Worm (Caenorhabditis elegans) whole organism, late embryonic: ENCODE data around the gene bgnt-1.2.
A peak's percentile ranks its signal among the peaks of the same experiment; 100 is the strongest.
"Not testable (repeated sequence)": the region's sequence is repeated elsewhere in the genome, so short reads cannot be mapped to it uniquely, and the experiment has no call there.

Experiments used
- K02D7.2 ChIP-seq: sonication (generic microtip); optimal IDR thresholded peaks from 2 replicates; lab custom pipeline; 2017; ENCODE audit warnings: mild to moderate bottlenecking, missing genetic modification characterization, missing compliant biosample characterization
- T23F11.4 ChIP-seq: fragments of 200-800 bp; sonication (Bioruptor generic); optimal IDR thresholded peaks from 2 replicates; lab custom pipeline; 2018; ENCODE audit warnings: mild to moderate bottlenecking, missing genetic modification characterization, missing compliant biosample characterization
- Y22D7AL.16 ChIP-seq: sonication (generic microtip); optimal IDR thresholded peaks from 2 replicates; lab custom pipeline; 2016; ENCODE audit warnings: missing genetic modification characterization, missing compliant biosample characterization
- ahr-1 ChIP-seq: sonication (generic microtip); optimal IDR thresholded peaks from 2 replicates; lab custom pipeline; 2016; ENCODE audit warnings: missing genetic modification characterization, missing compliant biosample characterization
- ceh-18 ChIP-seq: sonication (generic microtip); optimal IDR thresholded peaks from 2 replicates; lab custom pipeline; 2016; ENCODE audit warnings: missing genetic modification characterization, missing compliant biosample characterization
- ceh-19 ChIP-seq: fragments of 200-800 bp; sonication (Bioruptor generic); optimal IDR thresholded peaks from 2 replicates; lab custom pipeline; 2018; ENCODE audit warnings: mild to moderate bottlenecking, missing genetic modification characterization, missing compliant biosample characterization
- ceh-22 ChIP-seq: sonication (generic microtip); optimal IDR thresholded peaks from 2 replicates; lab custom pipeline; 2017; ENCODE audit warnings: missing biosample characterization, missing genetic modification characterization
- ceh-24 ChIP-seq: sonication (generic microtip); optimal IDR thresholded peaks from 2 replicates; lab custom pipeline; 2016; ENCODE audit warnings: mild to moderate bottlenecking, missing genetic modification characterization, missing compliant biosample characterization
- ceh-30 ChIP-seq: fragments of 150-350 bp; optimal IDR thresholded peaks from 2 replicates; lab custom pipeline; 2014; ENCODE audit warnings: missing biosample characterization, missing genetic modification characterization
- ceh-31 ChIP-seq: sonication (generic microtip); optimal IDR thresholded peaks from 2 replicates; lab custom pipeline; 2016; ENCODE audit warnings: missing genetic modification characterization, missing compliant biosample characterization
- ceh-45 ChIP-seq: fragments of 200-800 bp; sonication (Bioruptor generic); IDR thresholded peaks from 2 replicates; pipeline ENCODE4 v1.3.6; 2022; ENCODE audit warnings: missing genetic modification reagents, missing genetic modification characterization, missing compliant biosample characterization
- ceh-9 ChIP-seq: sonication (generic microtip); optimal IDR thresholded peaks from 2 replicates; lab custom pipeline; 2016; ENCODE audit warnings: mild to moderate bottlenecking, missing genetic modification characterization, inconsistent platforms, missing compliant biosample characterization
- elt-2 ChIP-seq: sonication (generic microtip); optimal IDR thresholded peaks from 2 replicates; lab custom pipeline; 2016; ENCODE audit warnings: missing genetic modification reagents, missing genetic modification characterization, missing compliant biosample characterization
- eyg-1 ChIP-seq: sonication (generic microtip); optimal IDR thresholded peaks from 2 replicates; lab custom pipeline; 2016; ENCODE audit warnings: missing genotype, missing genetic modification characterization, missing compliant biosample characterization
- fax-1 ChIP-seq: sonication (generic microtip); optimal IDR thresholded peaks from 2 replicates; lab custom pipeline; 2016; ENCODE audit warnings: missing genotype, missing genetic modification characterization, missing compliant biosample characterization
- fkh-10 ChIP-seq: fragments of 150-350 bp; optimal IDR thresholded peaks from 2 replicates; lab custom pipeline; 2014; ENCODE audit warnings: missing biosample characterization, missing genetic modification reagents, missing genetic modification characterization
- hlh-15 ChIP-seq: sonication (generic microtip); optimal IDR thresholded peaks from 2 replicates; lab custom pipeline; 2016; ENCODE audit warnings: missing genetic modification characterization, missing compliant biosample characterization
- hlh-30 ChIP-seq: sonication (generic microtip); optimal IDR thresholded peaks from 2 replicates; lab custom pipeline; 2017; ENCODE audit warnings: antibody characterized with exemption, missing genetic modification characterization, missing compliant biosample characterization; ENCODE audit not compliant: insufficient read depth
- hlh-6 ChIP-seq: sonication (generic microtip); optimal IDR thresholded peaks from 2 replicates; lab custom pipeline; 2016; ENCODE audit warnings: missing genotype, missing genetic modification characterization, missing compliant biosample characterization
- hlh-8 ChIP-seq: sonication (generic microtip); optimal IDR thresholded peaks from 2 replicates; lab custom pipeline; 2016; ENCODE audit warnings: missing genotype, missing genetic modification characterization, missing compliant biosample characterization
- lim-6 ChIP-seq: sonication (generic microtip); optimal IDR thresholded peaks from 2 replicates; lab custom pipeline; 2016; ENCODE audit warnings: missing genetic modification characterization, missing compliant biosample characterization
- lin-11 ChIP-seq: fragments of 200-800 bp; sonication (Bioruptor generic); optimal IDR thresholded peaks from 2 replicates; lab custom pipeline; 2018; ENCODE audit warnings: mild to moderate bottlenecking, missing genetic modification characterization, missing compliant biosample characterization
- madf-2 ChIP-seq: sonication (generic microtip); optimal IDR thresholded peaks from 2 replicates; lab custom pipeline; 2017; ENCODE audit warnings: missing genetic modification characterization, missing compliant biosample characterization
- nfya-1 ChIP-seq: sonication (generic microtip); optimal IDR thresholded peaks from 2 replicates; lab custom pipeline; 2017; ENCODE audit warnings: missing genetic modification characterization, mild to moderate bottlenecking, missing compliant biosample characterization, antibody characterized with exemption, moderate library complexity
- nhr-232 ChIP-seq: sonication (generic microtip); optimal IDR thresholded peaks from 2 replicates; lab custom pipeline; 2016; ENCODE audit warnings: missing genetic modification characterization, missing compliant biosample characterization
- pha-4 ChIP-seq: fragments of 150-350 bp; optimal IDR thresholded peaks from 2 replicates; lab custom pipeline; 2018; ENCODE audit warnings: missing biosample characterization, missing genetic modification reagents, missing genetic modification characterization
- ref-2 ChIP-seq: sonication (generic microtip); optimal IDR thresholded peaks from 2 replicates; lab custom pipeline; 2016; ENCODE audit warnings: missing genetic modification characterization, missing compliant biosample characterization
- rnt-1 ChIP-seq: sonication (generic microtip); optimal IDR thresholded peaks from 2 replicates; lab custom pipeline; 2016; ENCODE audit warnings: missing genetic modification characterization, missing compliant biosample characterization
- sox-2 ChIP-seq: fragments of 200-800 bp; sonication (Bioruptor generic); IDR thresholded peaks from 2 replicates; pipeline ENCODE4 v1.3.6; 2022; ENCODE audit warnings: missing genetic modification reagents, missing genetic modification characterization, missing compliant biosample characterization
- tbx-7 ChIP-seq: sonication (generic microtip); optimal IDR thresholded peaks from 2 replicates; lab custom pipeline; 2016; ENCODE audit warnings: missing genotype, missing genetic modification characterization, missing compliant biosample characterization
- ttx-3 ChIP-seq: sonication (generic microtip); optimal IDR thresholded peaks from 2 replicates; lab custom pipeline; 2016; ENCODE audit warnings: missing genetic modification reagents, missing genetic modification characterization, missing compliant biosample characterization
- unc-42 ChIP-seq: sonication (generic microtip); optimal IDR thresholded peaks from 2 replicates; lab custom pipeline; 2016; ENCODE audit warnings: missing genotype, missing genetic modification characterization, missing compliant biosample characterization
- unc-55 ChIP-seq: sonication (generic microtip); optimal IDR thresholded peaks from 2 replicates; lab custom pipeline; 2017; ENCODE audit warnings: missing biosample characterization, missing genetic modification reagents, missing genetic modification characterization

bgnt-1.2 gene

ce11 chrV:2095204-2095603 is 23.3 kb downstream of the bgnt-1.2 start, which contains the start of gene F36F12.2:
Gene F36F12.2, minus strand, starts transcription at chrV:2095304.
- TF ChIP-seq unc-55 (GFP tag; lab: Kevin White, UChicago), result no peak
- no peak for TF ChIP-seq tbx-7 (tag; lab: Kevin White, UChicago)
- no peak for TF ChIP-seq ceh-31 (tag; lab: Kevin White, UChicago)
- TF ChIP-seq ceh-19 (GFP tag; lab: Kevin White, UChicago), result no peak
- TF ChIP-seq ahr-1, result no peak
- TF ChIP-seq eyg-1, result no peak
- no peak for TF ChIP-seq madf-2 (tag; lab: Kevin White, UChicago)
- TF ChIP-seq ceh-45 (GFP tag; lab: Robert Waterston, UW), result no peak
- no peak for TF ChIP-seq T23F11.4 (GFP tag; lab: Kevin White, UChicago)
- TF ChIP-seq ceh-18 (tag; lab: Kevin White, UChicago), result no peak
- TF ChIP-seq hlh-15 (tag; lab: Kevin White, UChicago), result no peak
- TF ChIP-seq unc-42 (tag; lab: Kevin White, UChicago), result no peak
- TF ChIP-seq, all 69 proteins: peak for 0

DNA sequence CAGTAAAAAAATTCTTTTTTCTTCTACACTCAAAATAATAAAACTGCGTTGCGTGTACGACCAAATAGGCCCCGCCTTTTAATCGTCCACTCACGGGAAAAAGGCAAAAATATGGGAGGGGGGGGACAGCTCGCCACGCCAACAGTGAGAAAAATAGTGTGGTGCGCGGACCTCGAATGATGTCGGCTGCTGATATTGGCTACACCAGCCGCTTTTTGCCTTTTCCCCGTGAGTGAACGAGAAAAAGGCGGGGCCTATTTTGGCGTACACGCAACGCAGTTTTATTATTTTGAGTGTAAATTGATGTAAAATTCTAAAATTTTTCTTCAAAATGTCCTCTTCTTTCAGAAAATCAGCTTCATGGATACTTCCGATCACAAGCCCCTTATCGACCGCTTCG is 28.2 kb downstream of the bgnt-1.2 start, which contains the start of gene ztf-28:
Gene ztf-28 (plus strand): TSS at position 349 of the 400 bp plus-strand sequence.
- not testable (repeated sequence) for TF ChIP-seq ref-2, hlh-15, ceh-22 (tag; lab: Kevin White, UChicago)

DNA sequence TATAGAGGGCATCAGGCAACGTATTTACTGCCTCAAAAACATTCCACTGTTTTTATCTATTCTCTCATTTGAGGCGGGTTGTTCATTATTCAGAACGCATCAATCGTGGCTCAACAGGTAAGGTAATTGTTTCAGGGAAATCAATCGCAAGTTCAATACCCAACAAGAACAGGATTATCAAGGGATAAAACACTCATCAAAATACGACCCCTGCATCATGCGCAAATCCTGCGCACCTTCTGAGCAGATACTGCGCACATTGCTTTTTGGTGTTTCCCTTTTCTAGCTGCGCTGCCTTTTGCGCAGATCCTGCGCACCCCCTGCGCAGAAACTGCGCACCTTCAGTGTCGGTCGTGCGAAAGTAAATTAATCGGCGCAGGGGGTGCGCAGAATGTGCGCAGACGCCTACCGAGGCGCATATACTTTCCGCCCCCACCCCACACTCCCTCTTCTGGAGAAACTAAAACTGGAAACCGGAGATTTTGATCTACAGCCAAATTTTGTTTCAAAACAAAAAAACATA is 32.7 kb downstream of the bgnt-1.2 start, which contains the start of gene F36F12.3:
Gene F36F12.3 (plus strand): TSS at position 51 of the 523 bp plus-strand sequence.
- TF ChIP-seq rnt-1; lim-6 (tag; lab: Kevin White, UChicago); ceh-18 (tag; lab: Kevin White, UChicago): not testable (repeated sequence)

- TF ChIP-seq ceh-24 (tag; lab: Kevin White, UChicago), result no peak
- no peak for TF ChIP-seq ttx-3 (tag; lab: Kevin White, UChicago)
- TF ChIP-seq elt-2, result no peak
- no peak for TF ChIP-seq nfya-1 (tag; lab: Kevin White, UChicago)
- no peak for TF ChIP-seq Y22D7AL.16
- no peak for TF ChIP-seq ref-2 (tag; lab: Kevin White, UChicago)
- TF ChIP-seq ceh-30, result no peak
- no peak for TF ChIP-seq fax-1
- no peak for TF ChIP-seq hlh-30
- TF ChIP-seq hlh-6 (tag; lab: Kevin White, UChicago), result no peak
- no peak for TF ChIP-seq ceh-9 (tag; lab: Kevin White, UChicago)
- TF ChIP-seq K02D7.2 (tag; lab: Kevin White, UChicago), result no peak
- no peak for TF ChIP-seq eyg-1
- TF ChIP-seq ceh-22 (tag; lab: Kevin White, UChicago), result no peak
- no peak for TF ChIP-seq pha-4 (tag; lab: Kevin White, UChicago)
- TF ChIP-seq nhr-232, result no peak
- TF ChIP-seq unc-55 (GFP tag; lab: Kevin White, UChicago), result no peak
- no peak for TF ChIP-seq fkh-10
- no peak for TF ChIP-seq lin-11 (tag; lab: Kevin White, UChicago)
Measured at ce11 chrV:2083869-2084268, 34.6 kb downstream of the bgnt-1.2 start.

ce11 chrV:2081894-2082293 is 36.6 kb downstream of the bgnt-1.2 start:
- TF ChIP-seq sox-2 (GFP tag; lab: Robert Waterston, UW) (no peak), madf-2 (tag; lab: Kevin White, UChicago) (no peak), hlh-8 (peak; percentile 16)
- TF ChIP-seq, all 69 proteins: peak for 1
